Fruit fly (Drosophila melanogaster): ENCODE data around the gene Nepl5.

The Nepl5 gene

DNA sequence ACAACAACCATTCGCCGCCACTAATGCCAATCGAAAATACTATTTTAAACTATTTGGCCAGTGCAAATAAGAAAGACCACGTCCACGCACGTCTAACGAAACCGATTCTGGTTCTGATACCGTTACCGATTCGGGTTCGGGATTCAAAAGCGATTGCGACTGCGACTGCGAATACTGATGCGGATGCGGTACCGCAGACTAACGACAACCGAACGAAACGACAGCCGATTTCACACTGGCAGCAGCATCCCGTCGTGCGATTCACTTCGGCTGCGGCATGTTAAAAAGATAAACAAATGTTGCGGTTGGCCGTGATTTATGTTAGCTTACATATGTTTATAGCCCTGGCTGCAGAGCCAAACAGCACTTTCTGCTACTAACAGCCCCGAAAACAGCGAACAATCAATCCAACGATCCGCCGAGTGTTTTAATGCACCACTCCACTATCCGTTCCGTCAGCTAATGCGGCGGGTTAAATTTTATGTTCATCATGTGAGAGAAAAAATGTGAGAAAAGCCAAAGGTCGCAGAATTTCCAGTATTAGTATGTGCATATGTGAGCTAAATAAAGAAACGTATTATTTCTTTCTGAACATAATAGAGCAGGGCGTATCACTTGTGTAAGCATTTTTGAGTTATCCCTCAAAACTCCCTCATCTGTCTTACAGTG is 30.2 kb downstream of the Nepl5 start, which contains the start of gene DIP-epsilon (continued):
- TF ChIP-seq amos (GFP tag; IDR thresholded peaks at IDR 0.05; ENCODE audit: partially characterized antibody) (peak; percentile 19; the same call in 1 of the 2 replicates), pan (optimal IDR thresholded peaks at IDR 0.05) (no peak), pan (GFP tag; optimal IDR thresholded peaks at IDR 0.05 in 1 of 2, IDR thresholded peaks at IDR 0.05 in 1 of 2) (peak in 1 of 2 experiments; percentile 30), CG33557 (GFP tag; optimal IDR thresholded peaks at IDR 0.05) (no peak), ems (GFP tag; optimal IDR thresholded peaks at IDR 0.05) (no peak), CG8290 (GFP tag; optimal IDR thresholded peaks at IDR 0.05) (no peak), CG8290 (tag; optimal IDR thresholded peaks at IDR 0.05) (no peak), CG10543 (GFP tag; optimal IDR thresholded peaks at IDR 0.05) (no peak), sisA (GFP tag; IDR thresholded peaks at IDR 0.05) (no peak), CG7556 (GFP tag; optimal IDR thresholded peaks at IDR 0.05) (no peak), CG17359 (tag; optimal IDR thresholded peaks at IDR 0.05) (no peak), CG15479 (GFP tag; optimal IDR thresholded peaks at IDR 0.05) (peak; percentile 16), toy (GFP tag; IDR thresholded peaks at IDR 0.05) (no peak), chif (GFP tag; optimal IDR thresholded peaks at IDR 0.05) (no peak), run (tag; optimal IDR thresholded peaks at IDR 0.05) (peak; percentile 48), peb (GFP tag; IDR thresholded peaks at IDR 0.05) (no peak), CG3995 (GFP tag; optimal IDR thresholded peaks at IDR 0.05) (no peak), pnt (GFP tag; optimal IDR thresholded peaks at IDR 0.05) (no peak), wdn (GFP tag; IDR thresholded peaks at IDR 0.05) (no peak), zen2 (GFP tag; IDR thresholded peaks at IDR 0.05; ENCODE audit: partially characterized antibody) (no peak), caup (GFP tag; optimal IDR thresholded peaks at IDR 0.05; ENCODE audit: severe bottlenecking) (no peak), Jarid2 (GFP tag; optimal IDR thresholded peaks at IDR 0.05) (peak; percentile 90), Optix (GFP tag; IDR thresholded peaks at IDR 0.05) (0 out of 3 replicates have a peak, but pooled peaks have one; percentile 16), Hr78 (GFP tag; optimal IDR thresholded peaks at IDR 0.05) (peak in 1 of 2 experiments; percentile 63), Mad (GFP tag; optimal IDR thresholded peaks at IDR 0.05) (no peak), Fer1 (GFP tag; optimal IDR thresholded peaks at IDR 0.05) (no peak), CG9876 (GFP tag; optimal IDR thresholded peaks at IDR 0.05) (no peak), lab (GFP tag; optimal IDR thresholded peaks at IDR 0.05) (no peak), CG31388 (GFP tag; optimal IDR thresholded peaks at IDR 0.05) (no peak), CG13287 (GFP tag; IDR thresholded peaks at IDR 0.05; ENCODE audit: partially characterized antibody) (peak; percentile 24; the same call in 1 of the 2 replicates), nerfin-2 (GFP tag; IDR thresholded peaks at IDR 0.05; ENCODE audit: partially characterized antibody) (no peak), CG10209 (GFP tag; optimal IDR thresholded peaks at IDR 0.05) (no peak), cato (GFP tag; optimal IDR thresholded peaks at IDR 0.05; ENCODE audit: borderline replicate concordance) (no peak), CG3847 (GFP tag; IDR thresholded peaks at IDR 0.05) (no peak), CG16813 (GFP tag; IDR thresholded peaks at IDR 0.05; ENCODE audit: partially characterized antibody) (no peak), CG10462 (GFP tag; optimal IDR thresholded peaks at IDR 0.05) (no peak), CG16779 (GFP tag; IDR thresholded peaks at IDR 0.05) (no peak), jing (GFP tag; optimal IDR thresholded peaks at IDR 0.05) (peak; percentile 16), al (GFP tag; IDR thresholded peaks at IDR 0.05) (no peak), fd102C (GFP tag; optimal IDR thresholded peaks at IDR 0.05) (no peak), hb (GFP tag; IDR thresholded peaks at IDR 0.05; ENCODE audit: partially characterized antibody) (no peak), br (optimal IDR thresholded peaks at IDR 0.05) (no peak), Bdp1 (GFP tag; optimal IDR thresholded peaks at IDR 0.05) (no peak), CG5180 (GFP tag; optimal IDR thresholded peaks at IDR 0.05) (peak; percentile 47), chinmo (GFP tag; IDR thresholded peaks at IDR 0.05; ENCODE audit: partially characterized antibody) (0 out of 4 replicates have a peak, but pooled peaks have one; percentile 18), H2.0 (GFP tag; IDR thresholded peaks at IDR 0.05) (no peak), usp (GFP tag; optimal IDR thresholded peaks at IDR 0.05) (no peak), CG18764 (GFP tag; optimal IDR thresholded peaks at IDR 0.05) (no peak)

Data from whole organism, embryonic.